Worm (Caenorhabditis elegans) whole organism, early embryonic: ENCODE results near the gene hsp-16.41.

ENCODE experiments used
- B0310.2 ChIP-seq: sonication (generic microtip); optimal IDR thresholded peaks from 2 replicates; lab custom pipeline; 2016; ENCODE audit warnings: mild to moderate bottlenecking, missing genetic modification characterization, missing compliant biosample characterization
- F13C5.2 ChIP-seq: sonication (generic microtip); optimal IDR thresholded peaks from 2 replicates; lab custom pipeline; 2017; ENCODE audit warnings: mild to moderate bottlenecking, missing genetic modification characterization, inconsistent platforms, missing compliant biosample characterization
- aly-1 ChIP-seq: sonication (generic microtip); optimal IDR thresholded peaks from 2 replicates; lab custom pipeline; 2016; ENCODE audit warnings: missing genetic modification characterization, missing compliant biosample characterization
- ama-1 ChIP-seq: fragments of 150-350 bp; optimal IDR thresholded peaks from 2 replicates; lab custom pipeline; 2014
- ceh-13 ChIP-seq: fragments of 200-800 bp; sonication (Bioruptor generic); optimal IDR thresholded peaks from 2 replicates; lab custom pipeline; 2018; ENCODE audit warnings: mild to moderate bottlenecking, missing genetic modification characterization, missing compliant biosample characterization
- ceh-36 ChIP-seq: sonication (generic microtip); optimal IDR thresholded peaks from 2 replicates; lab custom pipeline; 2016; ENCODE audit warnings: missing genetic modification characterization, inconsistent platforms, missing compliant biosample characterization
- ets-7 ChIP-seq: sonication (generic microtip); optimal IDR thresholded peaks from 2 replicates; lab custom pipeline; 2016; ENCODE audit warnings: missing genotype, missing genetic modification characterization, missing compliant biosample characterization
- flt-1 ChIP-seq: fragments of 200-800 bp; sonication (Bioruptor generic); IDR thresholded peaks from 2 replicates; pipeline ENCODE4 v1.3.6; 2022; ENCODE audit warnings: missing genetic modification characterization, missing compliant biosample characterization
- hmbx-1 ChIP-seq: sonication (generic microtip); optimal IDR thresholded peaks from 2 replicates; lab custom pipeline; 2016; ENCODE audit warnings: mild to moderate bottlenecking, missing genetic modification characterization, missing compliant biosample characterization
- hmg-4 ChIP-seq: fragments of 200-800 bp; sonication (Bioruptor generic); optimal IDR thresholded peaks from 2 replicates; lab custom pipeline; 2018; ENCODE audit warnings: mild to moderate bottlenecking, missing genetic modification characterization, missing compliant biosample characterization
- hnd-1 ChIP-seq: sonication (generic microtip); optimal IDR thresholded peaks from 2 replicates; lab custom pipeline; 2016; ENCODE audit warnings: missing genetic modification characterization, missing compliant biosample characterization
- pes-1 ChIP-seq: fragments of 200-800 bp; sonication (Bioruptor generic); IDR thresholded peaks from 2 replicates; pipeline ENCODE4 v1.3.6; 2022; ENCODE audit warnings: missing genetic modification reagents, missing genetic modification characterization, missing compliant biosample characterization
- scrt-1 ChIP-seq: fragments of 200-800 bp; sonication (Bioruptor generic); IDR thresholded peaks from 2 replicates; pipeline ENCODE4 v1.3.6; 2022; ENCODE audit warnings: missing genetic modification characterization, missing compliant biosample characterization
- sea-1 ChIP-seq: fragments of 200-800 bp; sonication (Bioruptor generic); conservative IDR thresholded peaks from 2 replicates; pipeline ENCODE4 v1.3.6; 2022; ENCODE audit warnings: missing genetic modification characterization, missing compliant biosample characterization
- tbx-11 ChIP-seq: fragments of 200-800 bp; sonication (Bioruptor generic); IDR thresholded peaks from 2 replicates; pipeline ENCODE4 v1.3.6; 2022; ENCODE audit warnings: missing genetic modification characterization, missing compliant biosample characterization
- tbx-37 ChIP-seq: fragments of 200-800 bp; sonication (Bioruptor generic); conservative IDR thresholded peaks from 2 replicates; pipeline ENCODE4 v1.3.6; 2022; ENCODE audit warnings: missing genetic modification reagents, missing genetic modification characterization, missing compliant biosample characterization
- tra-4 ChIP-seq: sonication (generic microtip); optimal IDR thresholded peaks from 2 replicates; lab custom pipeline; 2017; ENCODE audit warnings: missing genetic modification characterization, missing compliant biosample characterization

Gene hsp-16.41

ce11 chrV:1794218-1794617 lies 10.8 kb upstream of the hsp-16.41 start, which contains the start of gene F36H9.1:
F36H9.1 (plus strand) TSS chrV:1794518.
- TF ChIP-seq tbx-11 (no peak), hnd-1 (tag; lab: Kevin White, UChicago) (no peak), ets-7 (tag; lab: Kevin White, UChicago) (no peak), hmbx-1 (tag; lab: Kevin White, UChicago) (no peak), sea-1 (GFP tag; lab: Robert Waterston, UW) (no peak), pes-1 (no peak), ceh-13 (GFP tag; lab: Kevin White, UChicago) (no peak), flt-1 (GFP tag; lab: Robert Waterston, UW) (no peak)

ce11 chrV:1797900-1798299 lies 7.1 kb upstream of the hsp-16.41 start, which contains the start of gene F36H9.10:
F36H9.10 (plus strand) TSS chrV:1798200.
- TF ChIP-seq hmg-4: no peak
- TF ChIP-seq F13C5.2: no peak
- no peak for TF ChIP-seq scrt-1 (GFP tag; lab: Robert Waterston, UW)
- TF ChIP-seq ceh-36 (tag; lab: Kevin White, UChicago): no peak
- no peak for TF ChIP-seq hnd-1 (tag; lab: Kevin White, UChicago)
- no peak for TF ChIP-seq flt-1 (GFP tag; lab: Robert Waterston, UW)
- TF ChIP-seq tbx-11: no peak
- TF ChIP-seq tbx-37 (GFP tag; lab: Robert Waterston, UW): no peak
- TF ChIP-seq ama-1 (lab: Kevin White, UChicago): no peak
- TF ChIP-seq sea-1 (GFP tag; lab: Robert Waterston, UW): no peak
- TF ChIP-seq ceh-13 (GFP tag; lab: Kevin White, UChicago): no peak
- no peak for TF ChIP-seq tra-4

DNA sequence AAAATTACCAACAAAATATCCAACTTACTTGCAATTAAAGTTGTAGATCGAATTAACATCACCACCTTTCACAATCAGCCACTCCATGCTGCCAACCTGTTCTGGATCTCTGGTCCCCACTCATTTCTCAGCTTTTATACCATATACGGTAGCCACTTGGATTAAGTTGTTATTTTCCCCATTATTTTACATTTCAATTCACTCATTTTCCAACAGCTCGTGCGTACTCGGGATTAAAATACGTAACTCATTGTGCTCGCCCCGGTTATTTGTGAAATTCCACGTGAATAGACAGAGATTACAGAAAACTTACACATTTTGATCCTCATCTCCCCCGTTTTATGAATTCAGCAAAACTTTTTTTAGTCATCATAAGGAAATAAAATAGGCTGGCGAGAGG lies 1.9 kb upstream of the hsp-16.41 start, which contains the start of gene srt-41:
Gene srt-41 (minus strand): TSS at position 101 of the 400 bp plus-strand sequence.
- TF ChIP-seq pes-1 (no peak), tbx-37 (GFP tag; lab: Robert Waterston, UW) (no peak), ama-1 (lab: Kevin White, UChicago) (no peak), tbx-11 (no peak), hnd-1 (tag; lab: Kevin White, UChicago) (no peak), F13C5.2 (no peak), scrt-1 (GFP tag; lab: Robert Waterston, UW) (no peak), ceh-36 (tag; lab: Kevin White, UChicago) (no peak), sea-1 (GFP tag; lab: Robert Waterston, UW) (no peak), hmbx-1 (tag; lab: Kevin White, UChicago) (no peak)

DNA sequence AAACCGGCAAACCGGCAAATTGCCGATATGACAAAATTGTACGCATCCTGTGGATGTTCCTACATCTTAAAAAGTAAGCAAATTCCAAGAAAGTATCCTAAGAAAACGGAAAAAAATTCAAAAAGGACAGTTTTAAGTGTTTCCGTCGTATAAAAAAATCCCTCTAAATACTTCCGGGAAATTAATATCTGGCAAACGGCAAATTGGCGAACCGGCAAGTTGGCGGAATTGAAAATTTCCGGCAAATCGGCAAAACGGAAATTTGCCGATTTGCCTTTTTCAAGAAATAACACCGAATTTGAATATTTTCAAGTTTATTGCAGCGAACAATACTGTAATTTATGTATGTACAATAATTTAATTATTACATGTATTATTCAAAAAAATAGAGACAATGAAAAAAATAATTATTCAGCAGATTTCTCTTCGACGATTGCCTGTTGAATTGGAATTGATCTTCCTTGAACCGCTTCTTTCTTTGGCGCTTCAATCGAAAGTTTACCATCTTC lies 890 bp upstream of the hsp-16.41 start:
- TF ChIP-seq tbx-37 (GFP tag; lab: Robert Waterston, UW) (no peak), hmbx-1 (tag; lab: Kevin White, UChicago) (no peak), F13C5.2 (no peak), tra-4 (no peak), tbx-11 (no peak), ceh-13 (GFP tag; lab: Kevin White, UChicago) (no peak), ceh-36 (tag; lab: Kevin White, UChicago) (no peak), sea-1 (GFP tag; lab: Robert Waterston, UW) (no peak), scrt-1 (GFP tag; lab: Robert Waterston, UW) (no peak), B0310.2 (no peak), pes-1 (no peak), flt-1 (GFP tag; lab: Robert Waterston, UW) (no peak), ama-1 (lab: Kevin White, UChicago) (no peak), hnd-1 (tag; lab: Kevin White, UChicago) (no peak), aly-1 (tag; lab: Kevin White, UChicago) (no peak)

ce11 chrV:1805724-1806316 lies 842 bp downstream of the hsp-16.41 start:
- TF ChIP-seq tbx-11 (no peak), hmbx-1 (tag; lab: Kevin White, UChicago) (no peak), ceh-13 (GFP tag; lab: Kevin White, UChicago) (no peak), B0310.2 (no peak), hmg-4 (no peak), sea-1 (GFP tag; lab: Robert Waterston, UW) (0 out of 2 replicates have a peak, but pooled peaks have one; percentile 16), scrt-1 (GFP tag; lab: Robert Waterston, UW) (no peak)

DNA sequence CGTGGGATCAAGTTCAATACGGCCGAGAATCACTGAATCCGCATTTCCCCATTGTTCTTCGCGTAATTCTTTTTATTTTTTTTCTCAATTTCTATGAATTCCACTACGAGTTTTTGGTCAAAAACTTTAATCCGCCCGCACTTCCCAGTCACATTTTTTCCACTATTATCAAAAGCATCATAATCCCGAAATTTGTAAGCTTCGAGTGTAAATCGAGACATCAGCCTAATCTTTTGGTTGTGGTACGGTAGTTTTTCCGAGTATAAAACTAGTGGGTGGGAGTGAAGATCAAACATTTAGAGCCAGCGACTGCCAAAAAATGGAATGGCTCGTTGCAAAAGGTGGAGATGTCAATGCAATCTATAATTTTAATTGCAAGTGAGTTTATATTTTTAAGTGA lies 2.2 kb downstream of the hsp-16.41 start, which contains the start of gene srt-42:
Gene srt-42 (plus strand): TSS at position 301 of the 400 bp plus-strand sequence.
- TF ChIP-seq F13C5.2 (no peak), sea-1 (GFP tag; lab: Robert Waterston, UW) (no peak), tra-4 (no peak)

DNA sequence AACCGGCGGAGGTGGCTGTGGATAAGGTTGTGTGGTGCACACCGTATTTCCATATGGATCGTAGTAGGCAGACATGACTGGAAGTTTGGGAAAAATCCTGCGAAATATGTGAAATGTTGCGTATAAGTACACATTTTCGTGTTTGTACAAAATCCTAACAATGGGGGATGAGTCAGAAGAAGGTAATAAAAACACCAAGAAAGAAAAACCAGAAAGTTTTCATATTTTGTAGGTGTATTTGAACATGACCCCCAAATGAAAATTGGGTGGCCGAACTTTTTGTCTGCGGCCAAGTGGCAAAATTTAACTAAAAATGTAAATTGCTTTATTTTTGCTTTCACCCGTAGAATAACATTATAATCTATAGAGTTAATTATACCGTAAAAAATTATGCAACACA lies 6.1 kb downstream of the hsp-16.41 start, which contains the start of gene Y46H3A.4:
Gene Y46H3A.4 (minus strand): TSS at position 101 of the 400 bp plus-strand sequence.
- TF ChIP-seq ceh-13 (GFP tag; lab: Kevin White, UChicago): no peak
- TF ChIP-seq ets-7 (tag; lab: Kevin White, UChicago): no peak
- TF ChIP-seq pes-1: no peak
- TF ChIP-seq flt-1 (GFP tag; lab: Robert Waterston, UW): no peak
- no peak for TF ChIP-seq B0310.2
- TF ChIP-seq aly-1 (tag; lab: Kevin White, UChicago): no peak
- TF ChIP-seq tra-4: no peak
- no peak for TF ChIP-seq hmbx-1 (tag; lab: Kevin White, UChicago)
- no peak for TF ChIP-seq sea-1 (GFP tag; lab: Robert Waterston, UW)
- TF ChIP-seq ama-1 (lab: Kevin White, UChicago): no peak
- no peak for TF ChIP-seq tbx-37 (GFP tag; lab: Robert Waterston, UW)
- no peak for TF ChIP-seq tbx-11
- TF ChIP-seq hnd-1 (tag; lab: Kevin White, UChicago): no peak
- no peak for TF ChIP-seq scrt-1 (GFP tag; lab: Robert Waterston, UW)
- TF ChIP-seq F13C5.2: no peak
- TF ChIP-seq hmg-4: no peak
